Worm (Caenorhabditis elegans): ENCODE measurements around the gene C29F7.10.

C29F7.10 gene

DNA sequence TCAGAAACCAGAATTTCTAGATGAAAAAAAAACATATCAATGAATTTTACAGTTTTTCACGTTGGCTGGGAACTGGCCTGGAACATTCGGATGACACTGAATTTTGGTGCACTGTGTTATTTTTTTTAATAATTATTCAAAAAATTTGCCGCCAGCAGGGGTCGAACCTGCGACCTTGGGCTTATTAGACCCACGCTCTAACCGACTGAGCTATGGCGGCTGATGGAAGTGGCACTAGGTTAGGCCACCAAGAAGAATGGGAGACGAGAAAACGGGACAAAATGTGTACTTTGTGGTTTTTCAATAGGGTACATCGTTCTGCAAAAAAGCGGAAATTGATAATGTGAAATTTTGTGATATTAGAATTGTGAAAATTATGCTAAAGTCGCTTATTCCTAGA is 16.3 kb downstream of the C29F7.10 start (continued):
- TF ChIP-seq ceh-40 (GFP tag; IDR thresholded peaks at IDR 0.05) (0 out of 2 replicates have a peak, but pooled peaks have one; percentile 61), pbrm-1 (GFP tag; IDR thresholded peaks at IDR 0.05) (no peak; the same call in 1 of the 2 replicates), hmg-20 (GFP tag; IDR thresholded peaks at IDR 0.05) (no peak), bed-2 (GFP tag; IDR thresholded peaks at IDR 0.05) (no peak), sea-2 (GFP tag; IDR thresholded peaks at IDR 0.05) (no peak), die-1 (tag; optimal IDR thresholded peaks at IDR 0.05) (peak; percentile 65), atf-7 (tag; optimal IDR thresholded peaks at IDR 0.05) (no peak), pha-4 (tag; optimal IDR thresholded peaks at IDR 0.05) (no peak), lin-26 (GFP tag; IDR thresholded peaks at IDR 0.05) (peak; percentile 69), snpc-1.3 (tag; optimal IDR thresholded peaks at IDR 0.05; ENCODE audit: insufficient read depth) (peak; percentile 39), attf-3 (GFP tag; conservative IDR thresholded peaks at IDR 0.05) (no peak), Y67H2A.10 (GFP tag; conservative IDR thresholded peaks at IDR 0.05) (no peak), snpc-3.4 (tag; optimal IDR thresholded peaks at IDR 0.05) (peak; percentile 49), nhr-179 (tag; optimal IDR thresholded peaks at IDR 0.05) (no peak), ekl-4 (GFP tag; IDR thresholded peaks at IDR 0.05) (peak; percentile 37; the same call in 1 of the 2 replicates), nfya-2 (GFP tag; IDR thresholded peaks at IDR 0.05) (no peak), nhr-120 (GFP tag; IDR thresholded peaks at IDR 0.05) (no peak), hsf-1 (GFP tag; IDR thresholded peaks at IDR 0.05) (no peak), Y56A3A.18 (GFP tag; IDR thresholded peaks at IDR 0.05) (no peak), gei-17 (GFP tag; optimal IDR thresholded peaks at IDR 0.05) (no peak), madf-8 (GFP tag; conservative IDR thresholded peaks at IDR 0.05) (no peak), hrde-1 (tag; optimal IDR thresholded peaks at IDR 0.05; ENCODE audit: borderline replicate concordance) (peak; percentile 22), cebp-1 (GFP tag; IDR thresholded peaks at IDR 0.05) (no peak), cebp-1 (tag; optimal IDR thresholded peaks at IDR 0.05) (no peak), tbx-9 (tag; optimal IDR thresholded peaks at IDR 0.05; ENCODE audit: borderline replicate concordance) (no peak), ztf-6 (GFP tag; IDR thresholded peaks at IDR 0.05) (no peak), aptf-2 (GFP tag; conservative IDR thresholded peaks at IDR 0.05) (no peak), D2030.7 (GFP tag; IDR thresholded peaks at IDR 0.05) (peak; percentile 50), hlh-12 (tag; optimal IDR thresholded peaks at IDR 0.05) (no peak), F57A8.1 (GFP tag; optimal IDR thresholded peaks at IDR 0.05) (no peak), nhr-90 (tag; optimal IDR thresholded peaks at IDR 0.05) (peak; percentile 78), Y53F4B.3 (GFP tag; IDR thresholded peaks at IDR 0.05) (no peak), madf-6 (GFP tag; IDR thresholded peaks at IDR 0.05) (no peak; the same call in 1 of the 2 replicates), F52B5.7 (tag; optimal IDR thresholded peaks at IDR 0.05) (no peak), attf-5 (GFP tag; optimal IDR thresholded peaks at IDR 0.05) (no peak), rcor-1 (GFP tag; IDR thresholded peaks at IDR 0.05) (peak; percentile 36; the same call in 1 of the 2 replicates), xnd-1 (tag; optimal IDR thresholded peaks at IDR 0.05) (no peak), attf-6 (GFP tag; IDR thresholded peaks at IDR 0.05) (no peak), ama-1 (optimal IDR thresholded peaks at IDR 0.05) (no peak), ama-1 (GFP tag; optimal IDR thresholded peaks at IDR 0.05) (peak in 1 of 2 experiments; percentile 58), mxl-1 (tag; optimal IDR thresholded peaks at IDR 0.05) (peak; percentile 33), egl-18 (GFP tag; IDR thresholded peaks at IDR 0.05) (no peak), C17E4.6 (GFP tag; IDR thresholded peaks at IDR 0.05) (no peak), lir-1 (GFP tag; conservative IDR thresholded peaks at IDR 0.05) (no peak), ceh-91 (GFP tag; IDR thresholded peaks at IDR 0.05) (no peak), rpc-1 (optimal IDR thresholded peaks at IDR 0.05) (peak; percentile 69), rpc-1 (tag; optimal IDR thresholded peaks at IDR 0.05) (peak; percentile 79), madf-3 (GFP tag; IDR thresholded peaks at IDR 0.05) (no peak), B0336.3 (GFP tag; IDR thresholded peaks at IDR 0.05) (no peak), chd-7 (tag; optimal IDR thresholded peaks at IDR 0.05) (peak; percentile 55), ztf-18 (tag; optimal IDR thresholded peaks at IDR 0.05) (peak; percentile 40)

All from whole organism, young adult.